Worm (Caenorhabditis elegans) whole organism, L4 larva: Measurements from ENCODE around the gene ethe-1.

Source experiments
- D1046.2 ChIP-seq: fragments of 200-800 bp; sonication (Bioruptor generic); IDR thresholded peaks from 2 replicates; pipeline ENCODE4 v1.3.6; 2022; ENCODE audit warnings: missing genetic modification characterization, missing compliant biosample characterization
- F37D6.2 ChIP-seq: sonication (generic microtip); optimal IDR thresholded peaks from 2 replicates; lab custom pipeline; 2016; ENCODE audit warnings: mild to moderate bottlenecking, missing genetic modification characterization, missing compliant biosample characterization
- T20F7.1 ChIP-seq: fragments of 200-800 bp; sonication (Bioruptor generic); optimal IDR thresholded peaks from 2 replicates; lab custom pipeline; 2018; ENCODE audit warnings: mild to moderate bottlenecking, missing genetic modification characterization, missing compliant biosample characterization
- Y48G9A.11 ChIP-seq: fragments of 200-800 bp; sonication (Bioruptor generic); IDR thresholded peaks from 2 replicates; pipeline ENCODE4 v1.3.6; 2022; ENCODE audit warnings: missing genetic modification reagents, missing genetic modification characterization, missing compliant biosample characterization
- Y75B8A.6 ChIP-seq: fragments of 200-800 bp; sonication (Bioruptor generic); IDR thresholded peaks from 2 replicates; pipeline ENCODE4 v1.3.6; 2022; ENCODE audit warnings: missing genetic modification reagents, missing genetic modification characterization, missing compliant biosample characterization
- ZK337.2 ChIP-seq: fragments of 200-800 bp; sonication (Bioruptor generic); IDR thresholded peaks from 2 replicates; pipeline ENCODE4 v1.3.6; 2022; ENCODE audit warnings: missing genetic modification reagents, missing genetic modification characterization, missing compliant biosample characterization
- aha-1 ChIP-seq: fragments of 150-350 bp; peaks from one replicate; lab custom pipeline; 2014; ENCODE audit warnings: missing biosample characterization, missing genetic modification characterization
- ama-1 ChIP-seq: fragments of 150-350 bp; optimal IDR thresholded peaks from 2 replicates; lab custom pipeline; 2014; ENCODE audit warnings: inconsistent platforms, mixed read lengths
- cey-2 ChIP-seq: sonication (generic microtip); optimal IDR thresholded peaks from 3 replicates; lab custom pipeline; 2017; ENCODE audit warnings: missing genetic modification characterization, mild to moderate bottlenecking, missing compliant biosample characterization, antibody characterized with exemption, borderline replicate concordance; ENCODE audit not compliant: insufficient read depth
- ctbp-1 ChIP-seq: fragments of 200-800 bp; sonication (Bioruptor generic); IDR thresholded peaks from 2 replicates; pipeline ENCODE4 v1.3.6; 2022; ENCODE audit warnings: missing genetic modification reagents, missing genetic modification characterization, missing compliant biosample characterization
- daf-12 ChIP-seq: fragments of 150-350 bp; optimal IDR thresholded peaks from 2 replicates; lab custom pipeline; 2014; ENCODE audit warnings: missing biosample characterization, missing genetic modification reagents, missing genetic modification characterization
- daf-16 ChIP-seq, 3 experiments: sonication (generic microtip); optimal IDR thresholded peaks; 2 replicates each; lab custom pipeline; 2016 to 2017; ENCODE audit warnings: missing genetic modification characterization in 3 of 3, missing genetic modification reagents in 3 of 3, mild to moderate bottlenecking in 2 of 3, missing compliant biosample characterization in 2 of 3, missing biosample characterization in 1 of 3, moderate library complexity in 1 of 3
- daf-8 ChIP-seq: fragments of 200-800 bp; sonication (Bioruptor generic); IDR thresholded peaks from 2 replicates; pipeline ENCODE4 v1.3.6; 2022; ENCODE audit warnings: missing genetic modification characterization, missing compliant biosample characterization
- dpl-1 ChIP-seq: fragments of 150-350 bp; optimal IDR thresholded peaks from 2 replicates; lab custom pipeline; 2014; ENCODE audit warnings: missing biosample characterization, missing genetic modification reagents, missing genetic modification characterization
- dve-1 ChIP-seq: sonication (generic microtip); optimal IDR thresholded peaks from 2 replicates; lab custom pipeline; 2017; ENCODE audit warnings: antibody characterized with exemption, mild to moderate bottlenecking, missing genetic modification characterization, missing compliant biosample characterization; ENCODE audit not compliant: insufficient read depth
- gei-8 ChIP-seq: fragments of 200-800 bp; sonication (Bioruptor generic); optimal IDR thresholded peaks from 2 replicates; lab custom pipeline; 2018; ENCODE audit warnings: mild to moderate bottlenecking, missing genetic modification characterization, missing compliant biosample characterization
- hif-1 ChIP-seq, 2 experiments: sonication (generic microtip); optimal IDR thresholded peaks; 2 replicates each; lab custom pipeline; 2016 to 2017; ENCODE audit warnings: missing compliant biosample characterization in 2 of 2, missing genetic modification characterization in 2 of 2, missing genetic modification reagents in 2 of 2, missing genotype in 2 of 2, mild to moderate bottlenecking in 1 of 2
- hlh-11 ChIP-seq: fragments of 200-800 bp; sonication (Bioruptor generic); optimal IDR thresholded peaks from 2 replicates; lab custom pipeline; 2018; ENCODE audit warnings: mild to moderate bottlenecking, missing genetic modification characterization, missing compliant biosample characterization
- hlh-30 ChIP-seq: sonication (generic microtip); optimal IDR thresholded peaks from 2 replicates; lab custom pipeline; 2017; ENCODE audit warnings: antibody characterized with exemption, mild to moderate bottlenecking, missing genetic modification characterization, missing compliant biosample characterization; ENCODE audit not compliant: insufficient read depth
- hmg-1.1 ChIP-seq: fragments of 200-800 bp; sonication (Bioruptor generic); IDR thresholded peaks from 2 replicates; pipeline ENCODE4 v1.3.6; 2022; ENCODE audit warnings: missing genetic modification reagents, missing genetic modification characterization, missing compliant biosample characterization
- lim-7 ChIP-seq: fragments of 200-800 bp; sonication (Bioruptor generic); IDR thresholded peaks from 2 replicates; pipeline ENCODE4 v1.3.6; 2022; ENCODE audit warnings: missing genetic modification characterization, missing compliant biosample characterization
- lin-1 ChIP-seq: fragments of 200-800 bp; sonication (Bioruptor generic); IDR thresholded peaks from 2 replicates; pipeline ENCODE4 v1.3.6; 2022; ENCODE audit warnings: missing genetic modification reagents, missing genetic modification characterization, missing compliant biosample characterization
- lin-39 ChIP-seq: fragments of 150-350 bp; optimal IDR thresholded peaks from 2 replicates; lab custom pipeline; 2014; ENCODE audit warnings: missing biosample characterization, missing genetic modification reagents, missing genetic modification characterization
- lsy-2 ChIP-seq, 2 experiments: fragments of 150-350 bp in 1 of 2; sonication (generic microtip) in 1 of 2; optimal IDR thresholded peaks; 2 replicates each; lab custom pipeline; 2014 to 2017; ENCODE audit warnings: missing biosample characterization in 2 of 2, missing genetic modification characterization in 2 of 2
- madf-9 ChIP-seq: fragments of 200-800 bp; sonication (Bioruptor generic); conservative IDR thresholded peaks from 2 replicates; pipeline ENCODE4 v1.3.6; 2022; ENCODE audit warnings: missing genetic modification reagents, missing genetic modification characterization, missing compliant biosample characterization
- mes-2 ChIP-seq: sonication (generic microtip); optimal IDR thresholded peaks from 2 replicates; lab custom pipeline; 2016; ENCODE audit warnings: missing genotype, mild to moderate bottlenecking, missing genetic modification characterization, missing compliant biosample characterization; ENCODE audit not compliant: poor library complexity, severe bottlenecking
- nhr-48 ChIP-seq: sonication (generic microtip); optimal IDR thresholded peaks from 2 replicates; lab custom pipeline; 2016; ENCODE audit warnings: mild to moderate bottlenecking, missing genetic modification characterization, missing compliant biosample characterization
- nhr-6 ChIP-seq: fragments of 150-350 bp; optimal IDR thresholded peaks from 2 replicates; lab custom pipeline; 2014; ENCODE audit warnings: missing biosample characterization, missing genetic modification characterization
- pqm-1 ChIP-seq: sonication (generic microtip); optimal IDR thresholded peaks from 2 replicates; lab custom pipeline; 2017; ENCODE audit warnings: missing biosample characterization, missing genetic modification characterization
- rbr-2 ChIP-seq: sonication (generic microtip); optimal IDR thresholded peaks from 2 replicates; lab custom pipeline; 2016; ENCODE audit warnings: missing genotype, missing genetic modification characterization, missing compliant biosample characterization
- skn-1 ChIP-seq: fragments of 150-350 bp; optimal IDR thresholded peaks from 2 replicates; lab custom pipeline; 2014; ENCODE audit warnings: missing biosample characterization, missing genetic modification characterization
- snpc-4 ChIP-seq: fragments of 150-350 bp; optimal IDR thresholded peaks from 2 replicates; lab custom pipeline; 2014; ENCODE audit warnings: missing biosample characterization, missing genetic modification characterization
- spr-1 ChIP-seq: sonication (generic microtip); optimal IDR thresholded peaks from 2 replicates; lab custom pipeline; 2016; ENCODE audit warnings: mild to moderate bottlenecking, missing genetic modification characterization, missing compliant biosample characterization
- zfp-2 ChIP-seq: sonication (generic microtip); optimal IDR thresholded peaks from 2 replicates; lab custom pipeline; 2016; ENCODE audit warnings: mild to moderate bottlenecking, missing genetic modification characterization, missing compliant biosample characterization
- zip-2 ChIP-seq: fragments of 150-350 bp; optimal IDR thresholded peaks from 2 replicates; lab custom pipeline; 2014; ENCODE audit warnings: missing biosample characterization, missing genetic modification characterization

The ethe-1 gene

DNA sequence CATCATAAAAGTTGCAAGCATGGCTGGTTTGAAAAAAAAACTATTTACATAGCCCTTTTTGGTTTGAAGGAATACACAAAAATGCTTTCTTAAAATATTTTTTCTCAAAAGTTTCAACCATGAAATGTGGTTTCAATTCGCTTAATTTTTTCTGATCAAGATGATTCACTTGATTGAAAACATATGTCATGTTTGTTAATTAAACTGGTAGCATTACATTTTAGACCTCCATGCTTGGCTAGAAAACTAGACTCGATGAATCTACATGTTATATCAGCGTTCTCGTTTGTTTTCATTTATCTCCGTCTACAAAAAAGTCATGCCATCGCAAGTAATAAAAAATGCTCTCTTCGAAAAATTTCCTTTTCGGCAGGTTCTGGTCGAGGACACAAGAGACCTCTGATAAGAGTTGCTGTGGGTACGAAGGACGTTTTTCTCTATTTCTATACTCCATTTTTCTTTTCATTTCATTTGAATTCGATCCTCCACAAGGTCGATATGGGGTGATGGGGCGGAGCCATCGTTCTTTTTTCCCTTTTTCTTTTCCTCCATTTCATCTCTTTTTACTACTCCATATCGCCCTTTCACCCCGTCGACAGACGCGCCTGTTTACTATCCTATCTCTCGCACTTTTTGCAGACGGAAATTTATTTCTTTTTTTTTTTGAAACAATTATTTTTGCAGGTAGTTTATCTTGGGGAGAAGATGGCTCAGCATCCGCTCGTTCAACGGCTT is 17.3 kb upstream of the ethe-1 start, which contains the start of gene elo-1 (continued):
- 0 out of 2 replicates have a peak, but pooled peaks have one; percentile 12 for TF ChIP-seq madf-9 (GFP tag; lab: Robert Waterston, UW)
- TF ChIP-seq snpc-4 (tag; lab: Kevin White, UChicago) = no peak
- TF ChIP-seq spr-1 = no peak
- no peak for TF ChIP-seq cey-2 (tag; lab: Kevin White, UChicago)

DNA sequence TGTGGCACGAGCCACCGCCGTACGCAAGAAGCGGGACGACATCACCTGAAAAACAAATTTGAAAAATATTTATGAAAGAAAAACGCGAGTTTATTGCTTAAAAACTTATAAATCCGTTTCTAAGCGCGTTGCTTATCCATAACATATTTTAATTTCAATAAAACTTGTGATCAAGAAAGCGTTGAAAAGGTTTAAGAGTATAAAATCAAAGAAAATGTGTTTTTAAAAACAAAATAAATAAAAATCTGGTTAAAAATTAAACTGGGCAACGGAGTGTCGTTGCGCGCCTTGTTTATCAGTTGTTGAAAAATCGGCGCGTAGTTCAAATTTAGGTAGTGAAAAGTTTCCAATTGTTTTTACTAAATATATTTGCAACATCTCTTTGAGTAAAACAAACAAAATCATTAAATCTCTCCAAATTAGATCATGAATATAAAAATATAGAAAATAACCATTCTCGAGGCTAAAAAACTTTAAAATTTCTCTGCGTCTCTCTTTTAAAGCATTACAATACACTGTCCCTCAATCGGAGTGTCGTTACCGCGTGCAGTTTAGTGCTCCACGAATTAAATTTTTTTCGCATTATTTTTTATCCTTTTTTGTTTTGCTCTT is 16.4 kb upstream of the ethe-1 start, which contains the start of gene ndua-5:
ndua-5 (minus strand) TSS at position 51 of the 612 bp plus-strand sequence.
- TF ChIP-seq lsy-2 (tag; optimal IDR thresholded peaks at IDR 0.05; lab: Kevin White, UChicago) (peak in 1 of 2 experiments; percentile 62), spr-1 (no peak), T20F7.1 (GFP tag; lab: Kevin White, UChicago) (peak; percentile 96), mes-2 (tag; lab: Kevin White, UChicago) (peak; percentile 36), pqm-1 (no peak), Y48G9A.11 (GFP tag; lab: Robert Waterston, UW) (peak; percentile 95), hmg-1.1 (GFP tag; lab: Robert Waterston, UW) (peak; percentile 38; the same call in 1 of the 2 replicates), hlh-30 (tag; lab: Kevin White, UChicago) (peak; percentile 12), daf-16 (GFP tag; optimal IDR thresholded peaks at IDR 0.05; lab: Kevin White, UChicago) (no peak), daf-16 (tag; optimal IDR thresholded peaks at IDR 0.05; lab: Kevin White, UChicago) (peak; percentile 40), nhr-6 (peak; percentile 56), aha-1 (peak; percentile 9), daf-12 (tag; lab: Kevin White, UChicago) (no peak), hlh-11 (tag; lab: Kevin White, UChicago) (no peak), lin-1 (GFP tag; lab: Robert Waterston, UW) (no peak), dve-1 (tag; lab: Kevin White, UChicago) (peak; percentile 34), ama-1 (no peak), dpl-1 (GFP tag; lab: Kevin White, UChicago) (peak; percentile 88)
- TF ChIP-seq, all 104 proteins: peak for 11

DNA sequence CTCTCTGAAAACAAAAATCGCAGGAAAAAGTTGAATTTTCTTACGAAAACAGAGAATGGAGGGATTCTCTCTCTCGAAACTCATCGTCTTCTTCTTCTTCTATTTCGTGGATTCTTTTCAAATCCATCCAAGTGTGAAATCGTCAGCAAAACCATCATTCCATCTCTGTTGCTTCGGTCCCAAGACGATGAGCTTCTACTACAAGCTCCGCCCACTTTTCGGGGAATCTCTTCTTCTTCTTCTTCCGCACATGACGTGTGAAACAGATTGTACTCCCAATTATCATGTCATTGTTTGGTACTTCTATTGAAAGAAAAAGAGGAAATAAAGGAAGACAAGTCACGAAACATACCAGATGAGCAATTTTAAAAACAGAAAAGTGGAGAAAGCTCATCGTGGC is 14.6 kb upstream of the ethe-1 start:
- TF ChIP-seq lin-39 (tag; lab: Kevin White, UChicago) (no peak), zfp-2 (tag; lab: Kevin White, UChicago) (no peak), daf-8 (no peak), lim-7 (GFP tag; lab: Robert Waterston, UW) (no peak), gei-8 (no peak), ZK337.2 (GFP tag; lab: Robert Waterston, UW) (no peak), hlh-11 (tag; lab: Kevin White, UChicago) (no peak), nhr-48 (tag; lab: Kevin White, UChicago) (no peak), zip-2 (tag; lab: Kevin White, UChicago) (no peak), F37D6.2 (no peak), skn-1 (tag; lab: Kevin White, UChicago) (no peak), hif-1 (tag; optimal IDR thresholded peaks at IDR 0.05; lab: Kevin White, UChicago) (no peak), nhr-6 (no peak), rbr-2 (no peak), Y75B8A.6 (GFP tag; lab: Robert Waterston, UW) (no peak), ctbp-1 (GFP tag; lab: Robert Waterston, UW) (no peak), D1046.2 (no peak)
- TF ChIP-seq, all 104 proteins: peak for 0
